Fruit fly (Drosophila melanogaster): Measurements from ENCODE around the gene Actbeta.

The Actbeta gene

dm6 chr4:1029198-1029795 lies 55.3 kb downstream of the Actbeta start, which contains the start of gene Mpv17:
Mpv17 (minus strand) TSS chr4:1029361.
- peak; percentile 34 for TF ChIP-seq h (GFP tag; optimal IDR thresholded peaks at IDR 0.05)
- no peak for TF ChIP-seq pan (optimal IDR thresholded peaks at IDR 0.05)
- TF ChIP-seq Hnf4 (GFP tag; optimal IDR thresholded peaks at IDR 0.05), result peak; percentile 70
- TF ChIP-seq Hr83 (GFP tag; optimal IDR thresholded peaks at IDR 0.05; ENCODE audit: poor library complexity, severe bottlenecking), result no peak
- no peak for TF ChIP-seq CrebA (GFP tag; optimal IDR thresholded peaks at IDR 0.05; ENCODE audit: borderline replicate concordance)
- no peak for TF ChIP-seq tai (GFP tag; optimal IDR thresholded peaks at IDR 0.05)
- TF ChIP-seq OdsH (GFP tag; optimal IDR thresholded peaks at IDR 0.05), result no peak
- TF ChIP-seq Rel (GFP tag; optimal IDR thresholded peaks at IDR 0.05), result no peak
- TF ChIP-seq Rel (tag; optimal IDR thresholded peaks at IDR 0.05), result no peak
- peak; percentile 1 for TF ChIP-seq fru (GFP tag; optimal IDR thresholded peaks at IDR 0.05)
- peak; percentile 45 for TF ChIP-seq rgr (GFP tag; optimal IDR thresholded peaks at IDR 0.05)
- TF ChIP-seq Myc (optimal IDR thresholded peaks at IDR 0.05), result no peak
- TF ChIP-seq lola (GFP tag; optimal IDR thresholded peaks at IDR 0.05), result no peak
- no peak for TF ChIP-seq N (GFP tag; optimal IDR thresholded peaks at IDR 0.05)
- TF ChIP-seq ey (GFP tag; optimal IDR thresholded peaks at IDR 0.05), result peak; percentile 23
- TF ChIP-seq Mio (GFP tag; optimal IDR thresholded peaks at IDR 0.05), result no peak
- no peak for TF ChIP-seq GATAd (GFP tag; optimal IDR thresholded peaks at IDR 0.05)
- no peak for TF ChIP-seq Vsx2 (GFP tag; optimal IDR thresholded peaks at IDR 0.05; ENCODE audit: partially characterized antibody)
- TF ChIP-seq HLH106 (tag; optimal IDR thresholded peaks at IDR 0.05), result no peak
- TF ChIP-seq CG32264 (GFP tag; optimal IDR thresholded peaks at IDR 0.05), result no peak
- peak in 1 of 2 experiments; percentile 36 for TF ChIP-seq foxo (GFP tag; optimal IDR thresholded peaks at IDR 0.05)
- TF ChIP-seq Dfd (GFP tag; optimal IDR thresholded peaks at IDR 0.05), result no peak
- TF ChIP-seq sage (GFP tag; optimal IDR thresholded peaks at IDR 0.05), result peak; percentile 15
- TF ChIP-seq brk (GFP tag; optimal IDR thresholded peaks at IDR 0.05), result peak; percentile 10
- TF ChIP-seq woc (GFP tag; optimal IDR thresholded peaks at IDR 0.05), result peak; percentile 6

Measured in whole organism, wandering third instar larva.